Worm (Caenorhabditis elegans) whole organism, early embryonic: ENCODE measurements around the gene ZC8.6.

ENCODE experiments used
- aly-1 ChIP-seq: sonication (generic microtip); optimal IDR thresholded peaks from 2 replicates; lab custom pipeline; 2016; ENCODE audit warnings: missing genetic modification characterization, missing compliant biosample characterization
- ama-1 ChIP-seq: fragments of 150-350 bp; optimal IDR thresholded peaks from 2 replicates; lab custom pipeline; 2014
- ceh-13 ChIP-seq: fragments of 200-800 bp; sonication (Bioruptor generic); optimal IDR thresholded peaks from 2 replicates; lab custom pipeline; 2018; ENCODE audit warnings: mild to moderate bottlenecking, missing genetic modification characterization, missing compliant biosample characterization
- ceh-36 ChIP-seq: sonication (generic microtip); optimal IDR thresholded peaks from 2 replicates; lab custom pipeline; 2016; ENCODE audit warnings: missing genetic modification characterization, inconsistent platforms, missing compliant biosample characterization
- flt-1 ChIP-seq: fragments of 200-800 bp; sonication (Bioruptor generic); IDR thresholded peaks from 2 replicates; pipeline ENCODE4 v1.3.6; 2022; ENCODE audit warnings: missing genetic modification characterization, missing compliant biosample characterization
- hmbx-1 ChIP-seq: sonication (generic microtip); optimal IDR thresholded peaks from 2 replicates; lab custom pipeline; 2016; ENCODE audit warnings: mild to moderate bottlenecking, missing genetic modification characterization, missing compliant biosample characterization
- hnd-1 ChIP-seq: sonication (generic microtip); optimal IDR thresholded peaks from 2 replicates; lab custom pipeline; 2016; ENCODE audit warnings: missing genetic modification characterization, missing compliant biosample characterization
- scrt-1 ChIP-seq: fragments of 200-800 bp; sonication (Bioruptor generic); IDR thresholded peaks from 2 replicates; pipeline ENCODE4 v1.3.6; 2022; ENCODE audit warnings: missing genetic modification characterization, missing compliant biosample characterization
- tbx-11 ChIP-seq: fragments of 200-800 bp; sonication (Bioruptor generic); IDR thresholded peaks from 2 replicates; pipeline ENCODE4 v1.3.6; 2022; ENCODE audit warnings: missing genetic modification characterization, missing compliant biosample characterization
- tbx-37 ChIP-seq: fragments of 200-800 bp; sonication (Bioruptor generic); conservative IDR thresholded peaks from 2 replicates; pipeline ENCODE4 v1.3.6; 2022; ENCODE audit warnings: missing genetic modification reagents, missing genetic modification characterization, missing compliant biosample characterization

- TF ChIP-seq ama-1 = no peak
- no peak for TF ChIP-seq tbx-11 (GFP tag; lab: Robert Waterston, UW)
- TF ChIP-seq flt-1 (GFP tag; lab: Robert Waterston, UW) = no peak
- TF ChIP-seq tbx-37 (GFP tag; lab: Robert Waterston, UW) = no peak
- TF ChIP-seq ceh-36 (tag; lab: Kevin White, UChicago) = no peak
- no peak for TF ChIP-seq hnd-1 (tag; lab: Kevin White, UChicago)
- no peak for TF ChIP-seq aly-1
- no peak for TF ChIP-seq scrt-1 (GFP tag; lab: Robert Waterston, UW)
- no peak for TF ChIP-seq hmbx-1 (tag; lab: Kevin White, UChicago)
- TF ChIP-seq ceh-13 (GFP tag; lab: Kevin White, UChicago) = no peak
These were observed 18.4 kb upstream of the ZC8.6 start, which contains the start of gene ZC449.8 for ce11 chrX:5015775-5016174.
